Worm (Caenorhabditis elegans): ENCODE measurements around the gene K08D8.5.

ce11 chrIV:12946488-12946887 is 34.6 kb upstream of the K08D8.5 start, which contains the start of gene F55G11.1:
- TF ChIP-seq hlh-30 (tag; optimal IDR thresholded peaks at IDR 0.05; ENCODE audit: insufficient read depth) (no peak), ceh-9 (tag; optimal IDR thresholded peaks at IDR 0.05) (no peak), pha-4 (tag; optimal IDR thresholded peaks at IDR 0.05) (no peak), npax-4 (tag; optimal IDR thresholded peaks at IDR 0.05) (no peak), rnt-1 (tag; optimal IDR thresholded peaks at IDR 0.05) (no peak), ceh-48 (tag; optimal IDR thresholded peaks at IDR 0.05) (no peak), nhr-11 (tag; optimal IDR thresholded peaks at IDR 0.05) (no peak), fkh-10 (GFP tag; optimal IDR thresholded peaks at IDR 0.05) (no peak), pqm-1 (tag; optimal IDR thresholded peaks at IDR 0.05) (no peak), unc-55 (GFP tag; optimal IDR thresholded peaks at IDR 0.05) (no peak), madf-2 (tag; optimal IDR thresholded peaks at IDR 0.05) (no peak)

Data from whole organism, late embryonic.